Fruit fly (Drosophila melanogaster) whole organism: Measurements from ENCODE around the gene dnt.

Source experiments
- CG8478 ChIP-seq: fragments of >200 bp; optimal IDR thresholded peaks from 2 replicates; lab custom pipeline; 2018; ENCODE audit warnings: inconsistent platforms
- Dll ChIP-seq: fragments of >200 bp; optimal IDR thresholded peaks from 2 replicates; lab custom pipeline; 2017
- EcR ChIP-seq, 2 experiments: fragments of >200 bp; optimal IDR thresholded peaks; 2 replicates each; lab custom pipeline; 2017; ENCODE audit warnings: missing biosample characterization in 2 of 2, missing genetic modification characterization in 2 of 2, missing genetic modification reagents in 2 of 2
- pan ChIP-seq: fragments of >200 bp; optimal IDR thresholded peaks from 2 replicates; lab custom pipeline; 2017
- psq ChIP-seq: fragments of >200 bp; optimal IDR thresholded peaks from 2 replicates; lab custom pipeline; 2017
- usp ChIP-seq: fragments of >200 bp; optimal IDR thresholded peaks from 2 replicates; lab custom pipeline; 2017; ENCODE audit warnings: missing biosample characterization, missing genetic modification characterization, mixed read lengths

dnt gene

dm6 chr2L:19319334-19319733 lies 43.7 kb downstream of the dnt start:
- TF ChIP-seq Dll (lab: Kevin White, UChicago) (no peak), psq (lab: Kevin White, UChicago) (no peak), CG8478 (lab: Kevin White, UChicago) (no peak), EcR (GFP tag; optimal IDR thresholded peaks at IDR 0.05; lab: Kevin White, UChicago) (no peak), pan (no peak), usp (GFP tag; lab: Kevin White, UChicago) (no peak)

DNA sequence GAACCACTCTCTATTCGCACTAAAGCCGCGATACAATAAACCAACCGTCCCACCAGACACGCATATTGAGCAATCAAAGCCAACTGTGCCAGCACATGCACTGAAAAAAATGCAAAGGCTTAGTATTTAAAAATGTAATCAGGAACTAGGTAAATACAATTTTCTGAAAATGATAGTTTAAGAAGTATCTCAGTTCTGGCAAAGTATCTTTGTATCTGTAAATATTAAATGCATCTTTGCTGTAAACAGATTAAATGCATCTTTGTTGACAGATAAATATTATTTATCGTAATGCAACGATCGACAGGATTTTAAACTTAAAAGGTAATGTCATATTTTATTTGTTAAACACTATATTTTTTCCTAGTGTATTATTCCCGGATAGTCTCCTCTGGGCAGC lies 45.2 kb downstream of the dnt start:
- no peak for TF ChIP-seq psq (lab: Kevin White, UChicago)
- TF ChIP-seq pan: no peak
- no peak for TF ChIP-seq Dll (lab: Kevin White, UChicago)
- TF ChIP-seq EcR (GFP tag; optimal IDR thresholded peaks at IDR 0.05; lab: Kevin White, UChicago): no peak
- TF ChIP-seq usp (GFP tag; lab: Kevin White, UChicago): no peak
- no peak for TF ChIP-seq CG8478 (lab: Kevin White, UChicago)

dm6 chr2L:19314589-19314988 lies 48.4 kb downstream of the dnt start:
- TF ChIP-seq CG8478 (lab: Kevin White, UChicago): no peak
- no peak for TF ChIP-seq Dll (lab: Kevin White, UChicago)
- TF ChIP-seq EcR (GFP tag; optimal IDR thresholded peaks at IDR 0.05; lab: Kevin White, UChicago): no peak
- TF ChIP-seq usp (GFP tag; lab: Kevin White, UChicago): no peak
- no peak for TF ChIP-seq psq (lab: Kevin White, UChicago)
- no peak for TF ChIP-seq pan

DNA sequence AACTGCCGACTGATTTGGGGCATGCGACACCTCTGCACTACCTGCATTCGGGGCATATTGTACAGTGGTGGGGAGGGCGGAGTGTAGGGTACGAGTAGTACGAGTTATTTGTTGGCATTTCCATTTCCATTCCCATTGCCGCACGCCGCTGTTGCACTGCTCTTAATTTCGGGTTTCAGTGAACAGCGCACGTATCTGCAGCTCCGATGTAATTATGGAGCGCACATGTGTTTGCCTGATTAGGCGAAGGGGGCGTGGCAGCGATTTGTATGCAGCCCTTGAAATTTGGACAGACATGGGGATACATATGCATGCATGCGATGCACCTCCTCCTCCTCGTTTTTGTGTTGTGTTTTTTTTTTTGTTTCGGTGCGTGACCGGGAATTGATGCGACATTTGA lies 49.6 kb downstream of the dnt start:
- TF ChIP-seq psq (lab: Kevin White, UChicago) (no peak), CG8478 (lab: Kevin White, UChicago) (no peak), usp (GFP tag; lab: Kevin White, UChicago) (no peak), EcR (GFP tag; optimal IDR thresholded peaks at IDR 0.05; lab: Kevin White, UChicago) (no peak), pan (no peak), Dll (lab: Kevin White, UChicago) (no peak)

- TF ChIP-seq Dll (lab: Kevin White, UChicago): no peak
- no peak for TF ChIP-seq usp (GFP tag; lab: Kevin White, UChicago)
- no peak for TF ChIP-seq CG8478 (lab: Kevin White, UChicago)
- TF ChIP-seq pan: no peak
- no peak for TF ChIP-seq psq (lab: Kevin White, UChicago)
- TF ChIP-seq EcR (GFP tag; optimal IDR thresholded peaks at IDR 0.05; lab: Kevin White, UChicago): no peak
Measured at dm6 chr2L:19307641-19308040, 55.4 kb downstream of the dnt start.

dm6 chr2L:19299833-19300305 lies 63.2 kb downstream of the dnt start, which contains the start of the genes CG17564 and CG10750:
TSS of gene CG17564 (minus strand) at chr2L:19299933.
TSS of gene CG10750 (plus strand) at chr2L:19300255.
- no peak for TF ChIP-seq EcR (GFP tag; optimal IDR thresholded peaks at IDR 0.05; lab: Kevin White, UChicago)
- no peak for TF ChIP-seq usp (GFP tag; lab: Kevin White, UChicago)
- TF ChIP-seq Dll (lab: Kevin White, UChicago): no peak
- TF ChIP-seq psq (lab: Kevin White, UChicago): no peak
- TF ChIP-seq pan: no peak
- TF ChIP-seq CG8478 (lab: Kevin White, UChicago): no peak

- TF ChIP-seq Dll (lab: Kevin White, UChicago) (no peak), pan (no peak), CG8478 (lab: Kevin White, UChicago) (no peak)
Measured at dm6 chr2L:19296765-19297164, 66.3 kb downstream of the dnt start.
